Fruit fly (Drosophila melanogaster): ENCODE results near the gene wus.

The wus gene

dm6 chrX:16986928-16987327, 46.3 kb upstream of the wus start:
- TF ChIP-seq CG10669 (GFP tag; optimal IDR thresholded peaks at IDR 0.05), result no peak

dm6 chrX:16968148-16968823, 27.6 kb upstream of the wus start, which contains the start of gene Ubr1:
Ubr1 (minus strand) TSS chrX:16968679.
- no peak for TF ChIP-seq CG11902 (GFP tag; optimal IDR thresholded peaks at IDR 0.05)
- TF ChIP-seq Ets96B (tag; optimal IDR thresholded peaks at IDR 0.05), result peak; percentile 29
- TF ChIP-seq Smox (GFP tag; optimal IDR thresholded peaks at IDR 0.05), result peak; percentile 11
- no peak for TF ChIP-seq Hr38 (GFP tag; optimal IDR thresholded peaks at IDR 0.05)
- peak; percentile 92 for TF ChIP-seq CG6163 (GFP tag; IDR thresholded peaks at IDR 0.05)
- peak; percentile 71 for TF ChIP-seq CG6854 (GFP tag; optimal IDR thresholded peaks at IDR 0.05)
- TF ChIP-seq fd85E (GFP tag; optimal IDR thresholded peaks at IDR 0.05), result peak; percentile 27
- peak; percentile 93 for TF ChIP-seq CG16779 (tag; optimal IDR thresholded peaks at IDR 0.05)
- peak; percentile 89 for TF ChIP-seq CG8119 (GFP tag; IDR thresholded peaks at IDR 0.05)
- TF ChIP-seq CG3919 (GFP tag; optimal IDR thresholded peaks at IDR 0.05), result peak; percentile 20
- peak; percentile 40 for TF ChIP-seq dac (GFP tag; optimal IDR thresholded peaks at IDR 0.05)
- peak; percentile 42 for TF ChIP-seq CG1621 (tag; optimal IDR thresholded peaks at IDR 0.05)
- peak; percentile 20; the same call in 1 of the 2 replicates for TF ChIP-seq CG11294 (GFP tag; IDR thresholded peaks at IDR 0.05)
- TF ChIP-seq net (GFP tag; optimal IDR thresholded peaks at IDR 0.05), result peak; percentile 65
- no peak for TF ChIP-seq fd59A (GFP tag; optimal IDR thresholded peaks at IDR 0.05)
- TF ChIP-seq Ets21C (GFP tag; optimal IDR thresholded peaks at IDR 0.05), result no peak
- TF ChIP-seq spab (GFP tag; optimal IDR thresholded peaks at IDR 0.05), result peak; percentile 76
- TF ChIP-seq Lpt (GFP tag; optimal IDR thresholded peaks at IDR 0.05), result peak; percentile 2
- TF ChIP-seq fkh (GFP tag; optimal IDR thresholded peaks at IDR 0.05), result no peak
- no peak for TF ChIP-seq Eip93F (GFP tag; optimal IDR thresholded peaks at IDR 0.05)
- TF ChIP-seq ss (GFP tag; optimal IDR thresholded peaks at IDR 0.05), result peak; percentile 94 to 96
- no peak for TF ChIP-seq CG4318 (GFP tag; optimal IDR thresholded peaks at IDR 0.05)
- TF ChIP-seq Hr4 (GFP tag; optimal IDR thresholded peaks at IDR 0.05), result peak; percentile 43
- peak; percentile 6 for TF ChIP-seq pdm3 (GFP tag; optimal IDR thresholded peaks at IDR 0.05)
- TF ChIP-seq CG10669 (GFP tag; optimal IDR thresholded peaks at IDR 0.05), result peak; percentile 71
- peak; percentile 4 for TF ChIP-seq esn (GFP tag; optimal IDR thresholded peaks at IDR 0.05)
- TF ChIP-seq CG6808 (GFP tag; optimal IDR thresholded peaks at IDR 0.05), result peak; percentile 92
- peak; percentile 18 for TF ChIP-seq topi (GFP tag; optimal IDR thresholded peaks at IDR 0.05)
- peak; percentile 68 for TF ChIP-seq Blimp-1 (GFP tag; optimal IDR thresholded peaks at IDR 0.05)
- TF ChIP-seq CG34406 (GFP tag; optimal IDR thresholded peaks at IDR 0.05), result peak; percentile 27
- peak; percentile 72 for TF ChIP-seq Eip78C (GFP tag)
- TF ChIP-seq Sox14 (GFP tag; optimal IDR thresholded peaks at IDR 0.05), result peak; percentile 28
- TF ChIP-seq svp (GFP tag), result peak; percentile 63
- TF ChIP-seq CG8319 (GFP tag; optimal IDR thresholded peaks at IDR 0.05), result no peak
- peak; percentile 44 for TF ChIP-seq CG3032 (tag; optimal IDR thresholded peaks at IDR 0.05)
- peak; percentile 19 to 75 for TF ChIP-seq salr (GFP tag; optimal IDR thresholded peaks at IDR 0.05)
- TF ChIP-seq vri (GFP tag; optimal IDR thresholded peaks at IDR 0.05), result peak; percentile 76
- peak; percentile 41 for TF ChIP-seq CG8632 (GFP tag; optimal IDR thresholded peaks at IDR 0.05)
- TF ChIP-seq CG9139 (GFP tag; optimal IDR thresholded peaks at IDR 0.05), result peak; percentile 94
- TF ChIP-seq Sox102F (GFP tag; optimal IDR thresholded peaks at IDR 0.05), result peak; percentile 14
- peak; percentile 37 for TF ChIP-seq CG7368 (GFP tag; optimal IDR thresholded peaks at IDR 0.05)
- peak; percentile 20 for TF ChIP-seq Eip75B (GFP tag; optimal IDR thresholded peaks at IDR 0.05)
- TF ChIP-seq CG6276 (GFP tag; optimal IDR thresholded peaks at IDR 0.05), result peak; percentile 94
- no peak for TF ChIP-seq OdsH (GFP tag; optimal IDR thresholded peaks at IDR 0.05)
- TF ChIP-seq CG15336 (GFP tag; IDR thresholded peaks at IDR 0.05), result peak; percentile 86
- peak; percentile 49 for TF ChIP-seq CG11762 (GFP tag; optimal IDR thresholded peaks at IDR 0.05; ENCODE audit: insufficient read depth)
- peak; percentile 51 for TF ChIP-seq CG32006 (GFP tag; optimal IDR thresholded peaks at IDR 0.05)
- TF ChIP-seq Sox15 (GFP tag; optimal IDR thresholded peaks at IDR 0.05), result no peak
- TF ChIP-seq cyc (GFP tag; optimal IDR thresholded peaks at IDR 0.05), result no peak

Measured in whole organism, prepupa.